Worm (Caenorhabditis elegans) whole organism, L4 larva: Measurements from ENCODE around the gene Y50D4B.1.
A peak's percentile ranks its signal among the peaks of the same experiment; 100 is the strongest.

Source experiments
- D1046.2 ChIP-seq: fragments of 200-800 bp; sonication (Bioruptor generic); IDR thresholded peaks from 2 replicates; pipeline ENCODE4 v1.3.6; 2022; ENCODE audit warnings: missing genetic modification characterization, missing compliant biosample characterization
- F10B5.3 ChIP-seq: sonication (generic microtip); optimal IDR thresholded peaks from 2 replicates; lab custom pipeline; 2016; ENCODE audit warnings: mild to moderate bottlenecking, missing genetic modification characterization, missing compliant biosample characterization
- F49E8.2 ChIP-seq: sonication (generic microtip); optimal IDR thresholded peaks from 2 replicates; lab custom pipeline; 2016; ENCODE audit warnings: missing compliant biosample characterization, mild to moderate bottlenecking, missing genetic modification characterization, borderline replicate concordance
- R02D3.7 ChIP-seq: fragments of 150-350 bp; sonication (generic microtip); optimal IDR thresholded peaks from 3 replicates; lab custom pipeline; 2014; ENCODE audit warnings: missing biosample characterization, missing genetic modification characterization
- Y5F2A.4 ChIP-seq: fragments of 200-800 bp; sonication (Bioruptor generic); optimal IDR thresholded peaks from 2 replicates; lab custom pipeline; 2018; ENCODE audit warnings: mild to moderate bottlenecking, missing genetic modification characterization, missing compliant biosample characterization
- ZK337.2 ChIP-seq: fragments of 200-800 bp; sonication (Bioruptor generic); IDR thresholded peaks from 2 replicates; pipeline ENCODE4 v1.3.6; 2022; ENCODE audit warnings: missing genetic modification reagents, missing genetic modification characterization, missing compliant biosample characterization
- ZK546.5 ChIP-seq, 2 experiments: sonication (generic microtip); optimal IDR thresholded peaks; 2 replicates each; lab custom pipeline; 2017; ENCODE audit warnings: missing biosample characterization in 2 of 2, missing genetic modification characterization in 2 of 2
- aly-2 ChIP-seq: sonication (generic microtip); optimal IDR thresholded peaks from 2 replicates; lab custom pipeline; 2018; ENCODE audit warnings: missing biosample characterization, missing genetic modification characterization
- arid-1 ChIP-seq: fragments of 200-800 bp; sonication (Bioruptor generic); conservative IDR thresholded peaks from 2 replicates; pipeline ENCODE4 v1.3.6; 2022; ENCODE audit warnings: missing genetic modification reagents, missing genetic modification characterization, missing compliant biosample characterization
- attf-4 ChIP-seq: sonication (generic microtip); optimal IDR thresholded peaks from 3 replicates; lab custom pipeline; 2017; ENCODE audit warnings: missing biosample characterization, missing genetic modification characterization
- ceh-28 ChIP-seq: fragments of 150-350 bp; optimal IDR thresholded peaks from 2 replicates; lab custom pipeline; 2014; ENCODE audit warnings: missing biosample characterization, missing genetic modification reagents, missing genetic modification characterization
- ceh-44 ChIP-seq: fragments of 200-800 bp; sonication (Bioruptor generic); IDR thresholded peaks from 2 replicates; pipeline ENCODE4 v1.3.6; 2022; ENCODE audit warnings: missing genetic modification reagents, missing genetic modification characterization, missing compliant biosample characterization
- ceh-62 ChIP-seq: sonication (generic microtip); optimal IDR thresholded peaks from 2 replicates; lab custom pipeline; 2017; ENCODE audit warnings: missing biosample characterization, missing genetic modification characterization
- ceh-82 ChIP-seq: sonication (generic microtip); optimal IDR thresholded peaks from 2 replicates; lab custom pipeline; 2017; ENCODE audit warnings: missing biosample characterization, missing genetic modification characterization
- ces-1 ChIP-seq: fragments of 150-350 bp; sonication (generic microtip); optimal IDR thresholded peaks from 4 replicates; lab custom pipeline; 2014; ENCODE audit warnings: missing biosample characterization, missing genetic modification reagents, missing genetic modification characterization
- ctbp-1 ChIP-seq: fragments of 200-800 bp; sonication (Bioruptor generic); IDR thresholded peaks from 2 replicates; pipeline ENCODE4 v1.3.6; 2022; ENCODE audit warnings: missing genetic modification reagents, missing genetic modification characterization, missing compliant biosample characterization
- daf-19 ChIP-seq: fragments of 200-800 bp; sonication (Bioruptor generic); conservative IDR thresholded peaks from 2 replicates; pipeline ENCODE4 v1.3.6; 2022; ENCODE audit warnings: missing genetic modification characterization, missing compliant biosample characterization
- dmd-9 ChIP-seq: fragments of 200-800 bp; sonication (Bioruptor generic); IDR thresholded peaks from 2 replicates; pipeline ENCODE4 v1.3.6; 2022; ENCODE audit warnings: missing genetic modification reagents, missing genetic modification characterization, missing compliant biosample characterization
- dpl-1 ChIP-seq: fragments of 150-350 bp; optimal IDR thresholded peaks from 2 replicates; lab custom pipeline; 2014; ENCODE audit warnings: missing biosample characterization, missing genetic modification reagents, missing genetic modification characterization
- egl-27 ChIP-seq: sonication (generic microtip); optimal IDR thresholded peaks from 3 replicates; lab custom pipeline; 2017; ENCODE audit warnings: missing biosample characterization, missing genetic modification reagents, missing genetic modification characterization
- fkh-10 ChIP-seq: fragments of 150-350 bp; optimal IDR thresholded peaks from 2 replicates; lab custom pipeline; 2014; ENCODE audit warnings: missing biosample characterization, missing genetic modification reagents, missing genetic modification characterization
- hlh-30 ChIP-seq: sonication (generic microtip); optimal IDR thresholded peaks from 2 replicates; lab custom pipeline; 2017; ENCODE audit warnings: antibody characterized with exemption, mild to moderate bottlenecking, missing genetic modification characterization, missing compliant biosample characterization; ENCODE audit not compliant: insufficient read depth
- hmg-1.1 ChIP-seq: fragments of 200-800 bp; sonication (Bioruptor generic); IDR thresholded peaks from 2 replicates; pipeline ENCODE4 v1.3.6; 2022; ENCODE audit warnings: missing genetic modification reagents, missing genetic modification characterization, missing compliant biosample characterization
- lim-7 ChIP-seq: fragments of 200-800 bp; sonication (Bioruptor generic); IDR thresholded peaks from 2 replicates; pipeline ENCODE4 v1.3.6; 2022; ENCODE audit warnings: missing genetic modification characterization, missing compliant biosample characterization
- lin-1 ChIP-seq: fragments of 200-800 bp; sonication (Bioruptor generic); IDR thresholded peaks from 2 replicates; pipeline ENCODE4 v1.3.6; 2022; ENCODE audit warnings: missing genetic modification reagents, missing genetic modification characterization, missing compliant biosample characterization
- lin-15B ChIP-seq: fragments of 150-350 bp; sonication (generic microtip); optimal IDR thresholded peaks from 3 replicates; lab custom pipeline; 2014; ENCODE audit warnings: missing biosample characterization, missing genetic modification characterization
- lin-38 ChIP-seq: fragments of 200-800 bp; sonication (Bioruptor generic); IDR thresholded peaks from 2 replicates; pipeline ENCODE4 v1.3.6; 2022; ENCODE audit warnings: missing genetic modification reagents, missing genetic modification characterization, missing compliant biosample characterization
- mdl-1 ChIP-seq, 2 experiments: fragments of 150-350 bp in 1 of 2; sonication (generic microtip) in 1 of 2; optimal IDR thresholded peaks; 2 replicates each; lab custom pipeline; 2014 to 2017; ENCODE audit warnings: missing biosample characterization in 2 of 2, missing genetic modification characterization in 2 of 2
- nhr-10 ChIP-seq: fragments of 150-350 bp; optimal IDR thresholded peaks from 2 replicates; lab custom pipeline; 2014; ENCODE audit warnings: missing biosample characterization, missing genetic modification characterization
- nhr-11 ChIP-seq: fragments of 150-350 bp; optimal IDR thresholded peaks from 2 replicates; lab custom pipeline; 2014; ENCODE audit warnings: missing biosample characterization, missing genetic modification characterization
- nhr-111 ChIP-seq: fragments of 200-800 bp; sonication (Bioruptor generic); optimal IDR thresholded peaks from 2 replicates; lab custom pipeline; 2018; ENCODE audit warnings: mild to moderate bottlenecking, missing genetic modification characterization, missing compliant biosample characterization
- nhr-237 ChIP-seq: sonication (generic microtip); optimal IDR thresholded peaks from 2 replicates; lab custom pipeline; 2017; ENCODE audit warnings: missing biosample characterization, missing genetic modification characterization
- nhr-25 ChIP-seq: sonication (generic microtip); optimal IDR thresholded peaks from 2 replicates; lab custom pipeline; 2017; ENCODE audit warnings: missing genetic modification characterization, mild to moderate bottlenecking, missing compliant biosample characterization, antibody characterized with exemption, moderate library complexity, borderline replicate concordance; ENCODE audit not compliant: insufficient read depth
- nhr-28 ChIP-seq: fragments of 150-350 bp; optimal IDR thresholded peaks from 2 replicates; lab custom pipeline; 2014; ENCODE audit warnings: missing biosample characterization, missing genetic modification characterization
- nhr-41 ChIP-seq: fragments of 200-800 bp; sonication (Bioruptor generic); IDR thresholded peaks from 2 replicates; pipeline ENCODE4 v1.3.6; 2022; ENCODE audit warnings: missing genetic modification reagents, missing genetic modification characterization, missing compliant biosample characterization
- nhr-48 ChIP-seq: sonication (generic microtip); optimal IDR thresholded peaks from 2 replicates; lab custom pipeline; 2016; ENCODE audit warnings: mild to moderate bottlenecking, missing genetic modification characterization, missing compliant biosample characterization
- nhr-6 ChIP-seq: fragments of 150-350 bp; optimal IDR thresholded peaks from 2 replicates; lab custom pipeline; 2014; ENCODE audit warnings: missing biosample characterization, missing genetic modification characterization
- nhr-77 ChIP-seq: fragments of 150-350 bp; optimal IDR thresholded peaks from 2 replicates; lab custom pipeline; 2014; ENCODE audit warnings: missing biosample characterization, missing genetic modification characterization
- php-3 ChIP-seq: fragments of 200-800 bp; sonication (Bioruptor generic); IDR thresholded peaks from 2 replicates; pipeline ENCODE4 v1.3.6; 2022; ENCODE audit warnings: missing genetic modification reagents, missing genetic modification characterization, missing compliant biosample characterization
- pqm-1 ChIP-seq: sonication (generic microtip); optimal IDR thresholded peaks from 2 replicates; lab custom pipeline; 2017; ENCODE audit warnings: missing biosample characterization, missing genetic modification characterization
- rbr-2 ChIP-seq: sonication (generic microtip); optimal IDR thresholded peaks from 2 replicates; lab custom pipeline; 2016; ENCODE audit warnings: missing genotype, missing genetic modification characterization, missing compliant biosample characterization
- skn-1 ChIP-seq: fragments of 150-350 bp; optimal IDR thresholded peaks from 2 replicates; lab custom pipeline; 2014; ENCODE audit warnings: missing biosample characterization, missing genetic modification characterization
- snpc-1.2 ChIP-seq: fragments of 200-800 bp; sonication (Bioruptor generic); IDR thresholded peaks from 2 replicates; pipeline ENCODE4 v1.3.6; 2022; ENCODE audit warnings: missing genetic modification reagents, missing genetic modification characterization, missing compliant biosample characterization
- snpc-4 ChIP-seq: fragments of 150-350 bp; optimal IDR thresholded peaks from 2 replicates; lab custom pipeline; 2014; ENCODE audit warnings: missing biosample characterization, missing genetic modification characterization
- spr-3 ChIP-seq: fragments of 200-800 bp; sonication (Bioruptor generic); optimal IDR thresholded peaks from 2 replicates; lab custom pipeline; 2018; ENCODE audit warnings: mild to moderate bottlenecking, missing genetic modification characterization, missing compliant biosample characterization
- tra-1 ChIP-seq: fragments of 200-800 bp; sonication (Bioruptor generic); IDR thresholded peaks from 2 replicates; pipeline ENCODE4 v1.3.6; 2022; ENCODE audit warnings: missing genetic modification reagents, missing genetic modification characterization, missing compliant biosample characterization
- unc-130 ChIP-seq: sonication (generic microtip); optimal IDR thresholded peaks from 2 replicates; lab custom pipeline; 2016; ENCODE audit warnings: missing genetic modification reagents, missing genetic modification characterization, missing compliant biosample characterization
- zag-1 ChIP-seq: fragments of 150-350 bp; optimal IDR thresholded peaks from 2 replicates; lab custom pipeline; 2014; ENCODE audit warnings: missing biosample characterization, missing genetic modification characterization
- zfp-3 ChIP-seq: fragments of 200-800 bp; sonication (Bioruptor generic); conservative IDR thresholded peaks from 2 replicates; pipeline ENCODE4 v1.3.6; 2022; ENCODE audit warnings: missing genetic modification reagents, missing genetic modification characterization, missing compliant biosample characterization
- zip-11 ChIP-seq: fragments of 200-800 bp; sonication (Bioruptor generic); IDR thresholded peaks from 2 replicates; pipeline ENCODE4 v1.3.6; 2022; ENCODE audit warnings: missing genetic modification characterization, missing compliant biosample characterization
- zip-2 ChIP-seq: fragments of 150-350 bp; optimal IDR thresholded peaks from 2 replicates; lab custom pipeline; 2014; ENCODE audit warnings: missing biosample characterization, missing genetic modification characterization
- ztf-7 ChIP-seq: fragments of 150-350 bp; optimal IDR thresholded peaks from 2 replicates; lab custom pipeline; 2014; ENCODE audit warnings: missing biosample characterization, missing genetic modification characterization

Gene Y50D4B.1

DNA sequence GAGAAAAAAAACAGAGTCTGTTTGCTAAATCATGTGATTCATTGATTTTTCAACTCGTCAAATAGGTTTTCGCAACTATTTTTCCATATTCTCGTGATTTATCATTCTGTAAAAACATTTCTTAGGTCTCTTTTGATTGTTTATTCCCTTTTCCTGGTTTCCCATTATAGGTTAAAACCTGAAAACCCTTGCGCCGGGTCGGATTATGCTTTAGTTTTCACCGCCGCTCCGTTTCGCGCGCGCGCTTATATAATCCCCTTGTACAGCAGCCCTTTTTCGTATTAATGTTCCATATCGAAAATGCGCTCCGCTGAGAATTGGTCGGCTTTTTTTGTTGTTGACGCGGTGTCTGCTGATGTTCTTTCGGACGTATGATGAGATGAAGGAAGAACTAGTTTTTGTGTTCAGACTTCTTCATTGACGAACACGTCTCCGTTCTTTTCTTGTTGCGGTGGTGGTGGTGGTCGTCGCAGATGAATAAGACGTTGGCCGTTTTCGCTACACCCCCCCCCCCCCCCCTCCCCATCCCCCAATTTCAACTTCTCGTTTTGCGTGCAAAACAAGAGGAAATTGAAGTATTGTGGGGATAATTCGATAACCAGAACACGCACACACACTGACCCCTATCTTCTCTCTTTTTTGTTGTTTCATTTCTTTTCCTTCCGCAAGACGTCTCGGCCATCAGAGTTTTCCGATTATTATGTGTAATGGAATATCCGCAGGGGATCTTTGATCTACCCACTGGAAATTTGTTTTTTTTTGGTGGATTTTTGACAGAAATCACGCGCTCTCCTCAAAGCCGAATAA, 41.9 kb downstream of the Y50D4B.1 start (continued):
- TF ChIP-seq tra-1 (GFP tag; lab: Robert Waterston, UW) = peak; percentile 37; the same call in 1 of the 2 replicates
- no peak for TF ChIP-seq snpc-4 (tag; lab: Kevin White, UChicago)
- no peak for TF ChIP-seq zfp-3 (GFP tag; lab: Robert Waterston, UW)
- peak; percentile 23 for TF ChIP-seq nhr-28
- no peak for TF ChIP-seq hmg-1.1 (GFP tag; lab: Robert Waterston, UW)
- no peak for TF ChIP-seq daf-19 (GFP tag; lab: Robert Waterston, UW)
- no peak for TF ChIP-seq ZK546.5 (tag; optimal IDR thresholded peaks at IDR 0.05; lab: Kevin White, UChicago)
- no peak for TF ChIP-seq D1046.2 (GFP tag; lab: Robert Waterston, UW)
- TF ChIP-seq skn-1 (tag; lab: Kevin White, UChicago) = no peak
- TF ChIP-seq ceh-28 (tag; lab: Kevin White, UChicago) = no peak
- TF ChIP-seq zag-1 = no peak
- no peak for TF ChIP-seq ceh-62 (tag; lab: Kevin White, UChicago)
- no peak for TF ChIP-seq rbr-2 (tag; lab: Kevin White, UChicago)
- TF ChIP-seq spr-3 (GFP tag; lab: Kevin White, UChicago) = no peak
- no peak for TF ChIP-seq aly-2 (tag; lab: Kevin White, UChicago)
- TF ChIP-seq attf-4 (tag; lab: Kevin White, UChicago) = no peak
- TF ChIP-seq egl-27 (tag; lab: Kevin White, UChicago) = no peak
- TF ChIP-seq pqm-1 (tag; lab: Kevin White, UChicago) = no peak
- TF ChIP-seq nhr-237 (tag; lab: Kevin White, UChicago) = no peak
- TF ChIP-seq nhr-11 (tag; lab: Kevin White, UChicago) = no peak
- no peak for TF ChIP-seq php-3
- TF ChIP-seq R02D3.7 = no peak
- TF ChIP-seq Y5F2A.4 = no peak
- TF ChIP-seq F10B5.3 = no peak
- no peak for TF ChIP-seq fkh-10 (GFP tag; lab: Kevin White, UChicago)
- no peak for TF ChIP-seq ces-1 (GFP tag; lab: Kevin White, UChicago)
- TF ChIP-seq ctbp-1 = no peak; the same call in 1 of the 2 replicates
- TF ChIP-seq lim-7 = no peak
- TF ChIP-seq nhr-41 (GFP tag; lab: Robert Waterston, UW) = no peak
- no peak for TF ChIP-seq lin-1 (GFP tag; lab: Robert Waterston, UW)
- no peak for TF ChIP-seq lin-15B (tag; lab: Kevin White, UChicago)
- TF ChIP-seq F49E8.2 (tag; lab: Kevin White, UChicago) = no peak
- no peak for TF ChIP-seq nhr-10 (tag; lab: Kevin White, UChicago)
- peak; percentile 55 for TF ChIP-seq hlh-30 (tag; lab: Kevin White, UChicago)
- TF ChIP-seq ZK337.2 = no peak
- peak; percentile 30 for TF ChIP-seq nhr-111 (GFP tag; lab: Kevin White, UChicago)
- no peak for TF ChIP-seq nhr-77
- no peak for TF ChIP-seq arid-1 (GFP tag; lab: Robert Waterston, UW)
- no peak for TF ChIP-seq ztf-7 (tag; lab: Kevin White, UChicago)
- no peak for TF ChIP-seq ceh-44
- no peak for TF ChIP-seq dmd-9 (GFP tag; lab: Robert Waterston, UW)
- no peak for TF ChIP-seq zip-11 (GFP tag; lab: Robert Waterston, UW)
- no peak for TF ChIP-seq zip-2 (tag; lab: Kevin White, UChicago)
- no peak for TF ChIP-seq nhr-48 (tag; lab: Kevin White, UChicago)
- peak; percentile 51 for TF ChIP-seq lin-38 (GFP tag; lab: Robert Waterston, UW)
- TF ChIP-seq snpc-1.2 (GFP tag; lab: Robert Waterston, UW) = no peak
- no peak for TF ChIP-seq unc-130 (GFP tag; lab: Kevin White, UChicago)
- no peak for TF ChIP-seq nhr-25 (tag; lab: Kevin White, UChicago)
- peak; percentile 6 for TF ChIP-seq nhr-6 (tag; lab: Kevin White, UChicago)
- no peak for TF ChIP-seq dpl-1
- TF ChIP-seq ceh-82 = no peak
- no peak for TF ChIP-seq mdl-1 (tag; optimal IDR thresholded peaks at IDR 0.05; lab: Kevin White, UChicago)
